Worm (Caenorhabditis elegans) whole organism, L1 larva: Measurements from ENCODE around the gene bmy-1.
A peak's percentile ranks its signal among the peaks of the same experiment; 100 is the strongest.

Experiments
- C16A3.4 ChIP-seq: fragments of 150-350 bp; optimal IDR thresholded peaks from 2 replicates; lab custom pipeline; 2014; ENCODE audit warnings: missing biosample characterization, missing genetic modification characterization
- F16B12.6 ChIP-seq: fragments of 150-350 bp; optimal IDR thresholded peaks from 2 replicates; lab custom pipeline; 2014; ENCODE audit warnings: missing biosample characterization, missing genetic modification characterization
- aly-2 ChIP-seq: fragments of 150-350 bp; optimal IDR thresholded peaks from 2 replicates; lab custom pipeline; 2014; ENCODE audit warnings: missing biosample characterization, missing genetic modification characterization
- blmp-1 ChIP-seq: fragments of 150-350 bp; optimal IDR thresholded peaks from 2 replicates; lab custom pipeline; 2014; ENCODE audit warnings: missing biosample characterization, missing genetic modification characterization
- ceh-63 ChIP-seq: fragments of 200-800 bp; sonication (Bioruptor generic); optimal IDR thresholded peaks from 2 replicates; lab custom pipeline; 2018; ENCODE audit warnings: mild to moderate bottlenecking, missing genetic modification characterization, missing compliant biosample characterization
- ceh-8 ChIP-seq: fragments of 200-800 bp; sonication (Bioruptor generic); optimal IDR thresholded peaks from 2 replicates; lab custom pipeline; 2018; ENCODE audit warnings: mild to moderate bottlenecking, missing genetic modification characterization, moderate library complexity, missing compliant biosample characterization
- ceh-82 ChIP-seq, 3 experiments: fragments of 150-350 bp in 1 of 3; sonication (generic microtip) in 2 of 3; optimal IDR thresholded peaks; 2 replicates each; lab custom pipeline; 2014 to 2017; ENCODE audit warnings: missing biosample characterization in 3 of 3, missing genetic modification characterization in 3 of 3
- ceh-88 ChIP-seq: fragments of 200-800 bp; sonication (Bioruptor generic); IDR thresholded peaks from 2 replicates; pipeline ENCODE4 v1.3.6; 2022; ENCODE audit warnings: missing genetic modification characterization, missing compliant biosample characterization
- ceh-90 ChIP-seq: sonication (generic microtip); optimal IDR thresholded peaks from 2 replicates; lab custom pipeline; 2016; ENCODE audit warnings: missing genetic modification characterization, missing compliant biosample characterization
- dsc-1 ChIP-seq: sonication (generic microtip); optimal IDR thresholded peaks from 2 replicates; lab custom pipeline; 2016; ENCODE audit warnings: mild to moderate bottlenecking, missing genetic modification characterization, missing compliant biosample characterization
- efl-1 ChIP-seq, 4 experiments: fragments of 150-350 bp; optimal IDR thresholded peaks in 3 of 4; peaks in 1 of 4; 1 replicate in 1 of 4; 2 replicates in 3 of 4; lab custom pipeline; 2014; ENCODE audit warnings: missing biosample characterization in 2 of 4, missing genetic modification characterization in 2 of 4, missing genetic modification reagents in 2 of 4
- efl-3 ChIP-seq: fragments of 200-800 bp; sonication (Bioruptor generic); optimal IDR thresholded peaks from 2 replicates; lab custom pipeline; 2018; ENCODE audit warnings: mild to moderate bottlenecking, missing genetic modification characterization, missing compliant biosample characterization
- egl-13 ChIP-seq: sonication (generic microtip); optimal IDR thresholded peaks from 2 replicates; lab custom pipeline; 2016; ENCODE audit warnings: missing genotype, missing genetic modification reagents, missing genetic modification characterization, missing compliant biosample characterization
- ets-5 ChIP-seq: fragments of 200-800 bp; sonication (Bioruptor generic); IDR thresholded peaks from 2 replicates; pipeline ENCODE4 v1.3.6; 2022; ENCODE audit warnings: missing genetic modification characterization, missing compliant biosample characterization
- fkh-10 ChIP-seq: sonication (generic microtip); optimal IDR thresholded peaks from 2 replicates; lab custom pipeline; 2017; ENCODE audit warnings: missing biosample characterization, missing genetic modification reagents, missing genetic modification characterization
- fkh-8 ChIP-seq: sonication (generic microtip); optimal IDR thresholded peaks from 2 replicates; lab custom pipeline; 2016; ENCODE audit warnings: mild to moderate bottlenecking, missing genetic modification characterization, missing compliant biosample characterization
- fos-1 ChIP-seq: fragments of 150-350 bp; optimal IDR thresholded peaks from 2 replicates; lab custom pipeline; 2014; ENCODE audit warnings: missing biosample characterization, missing genetic modification characterization
- grh-1 ChIP-seq: fragments of 200-800 bp; sonication (Bioruptor generic); IDR thresholded peaks from 2 replicates; pipeline ENCODE4 v1.3.6; 2022; ENCODE audit warnings: missing genetic modification reagents, missing genetic modification characterization, missing compliant biosample characterization
- irx-1 ChIP-seq: sonication (generic microtip); optimal IDR thresholded peaks from 2 replicates; lab custom pipeline; 2016; ENCODE audit warnings: missing genetic modification characterization, missing compliant biosample characterization
- lin-13 ChIP-seq: fragments of 150-350 bp; optimal IDR thresholded peaks from 2 replicates; lab custom pipeline; 2014; ENCODE audit warnings: missing biosample characterization, missing genetic modification reagents, missing genetic modification characterization
- lin-14 ChIP-seq: fragments of 200-800 bp; sonication (Bioruptor generic); optimal IDR thresholded peaks from 2 replicates; lab custom pipeline; 2018; ENCODE audit warnings: mild to moderate bottlenecking, missing genetic modification characterization, moderate library complexity, missing compliant biosample characterization
- lin-35 ChIP-seq, 2 experiments: fragments of 150-350 bp; optimal IDR thresholded peaks; 2 replicates each; lab custom pipeline; 2014; ENCODE audit warnings: missing biosample characterization in 2 of 2, missing genetic modification characterization in 2 of 2, missing genetic modification reagents in 2 of 2
- lir-3 ChIP-seq: sonication (generic microtip); optimal IDR thresholded peaks from 2 replicates; lab custom pipeline; 2016; ENCODE audit warnings: mild to moderate bottlenecking, missing genetic modification characterization, moderate library complexity, missing compliant biosample characterization; ENCODE audit not compliant: poor library complexity
- mdl-1 ChIP-seq, 2 experiments: fragments of 150-350 bp; optimal IDR thresholded peaks; 2 replicates each; lab custom pipeline; 2014 to 2017; ENCODE audit warnings: missing biosample characterization in 2 of 2, missing genetic modification characterization in 2 of 2, inconsistent platforms in 1 of 2
- mef-2 ChIP-seq: fragments of 150-350 bp; optimal IDR thresholded peaks from 2 replicates; lab custom pipeline; 2014; ENCODE audit warnings: missing biosample characterization, missing genetic modification characterization
- mep-1 ChIP-seq: fragments of 150-350 bp; optimal IDR thresholded peaks from 2 replicates; lab custom pipeline; 2014; ENCODE audit warnings: missing biosample characterization, missing genetic modification characterization
- nhr-11 ChIP-seq: fragments of 150-350 bp; optimal IDR thresholded peaks from 2 replicates; lab custom pipeline; 2014; ENCODE audit warnings: missing biosample characterization, missing genetic modification characterization
- nhr-12 ChIP-seq: sonication (generic microtip); optimal IDR thresholded peaks from 2 replicates; lab custom pipeline; 2017; ENCODE audit warnings: missing biosample characterization, missing genetic modification characterization
- nhr-19 ChIP-seq: fragments of 200-800 bp; sonication (Bioruptor generic); conservative IDR thresholded peaks from 2 replicates; pipeline ENCODE4 v1.3.6; 2022; ENCODE audit warnings: missing genetic modification characterization, missing compliant biosample characterization
- nhr-237 ChIP-seq: fragments of 150-350 bp; optimal IDR thresholded peaks from 2 replicates; lab custom pipeline; 2014; ENCODE audit warnings: missing biosample characterization, missing genetic modification characterization
- nhr-47 ChIP-seq: sonication (generic microtip); optimal IDR thresholded peaks from 2 replicates; lab custom pipeline; 2016; ENCODE audit warnings: mild to moderate bottlenecking, missing genetic modification characterization, moderate library complexity, missing compliant biosample characterization
- nhr-71 ChIP-seq: sonication (generic microtip); optimal IDR thresholded peaks from 2 replicates; lab custom pipeline; 2016; ENCODE audit warnings: mild to moderate bottlenecking, missing genetic modification characterization, moderate library complexity, missing compliant biosample characterization
- nhr-76 ChIP-seq: sonication (generic microtip); optimal IDR thresholded peaks from 2 replicates; lab custom pipeline; 2017; ENCODE audit warnings: missing biosample characterization, missing genetic modification characterization
- nhr-77 ChIP-seq: fragments of 150-350 bp; optimal IDR thresholded peaks from 2 replicates; lab custom pipeline; 2014; ENCODE audit warnings: missing biosample characterization, missing genetic modification characterization
- nhr-84 ChIP-seq: sonication (generic microtip); optimal IDR thresholded peaks from 2 replicates; lab custom pipeline; 2017; ENCODE audit warnings: missing biosample characterization, missing genetic modification characterization
- pag-3 ChIP-seq: sonication (generic microtip); optimal IDR thresholded peaks from 2 replicates; lab custom pipeline; 2017; ENCODE audit warnings: missing genetic modification characterization, mild to moderate bottlenecking, missing compliant biosample characterization, antibody characterized with exemption, borderline replicate concordance; ENCODE audit not compliant: insufficient read depth
- rnt-1 ChIP-seq: sonication (generic microtip); optimal IDR thresholded peaks from 2 replicates; lab custom pipeline; 2016; ENCODE audit warnings: mild to moderate bottlenecking, missing genetic modification characterization, moderate library complexity, missing compliant biosample characterization
- skn-1 ChIP-seq: fragments of 150-350 bp; optimal IDR thresholded peaks from 2 replicates; lab custom pipeline; 2014; ENCODE audit warnings: missing biosample characterization, missing genetic modification characterization
- snu-23 ChIP-seq: sonication (generic microtip); optimal IDR thresholded peaks from 2 replicates; lab custom pipeline; 2016; ENCODE audit warnings: missing genetic modification characterization, missing compliant biosample characterization
- sptf-1 ChIP-seq: fragments of 150-350 bp; optimal IDR thresholded peaks from 2 replicates; lab custom pipeline; 2014; ENCODE audit warnings: missing biosample characterization, missing genetic modification characterization
- tbx-2 ChIP-seq: sonication (generic microtip); optimal IDR thresholded peaks from 2 replicates; lab custom pipeline; 2016; ENCODE audit warnings: missing genetic modification characterization, missing compliant biosample characterization
- tlp-1 ChIP-seq: fragments of 150-350 bp; optimal IDR thresholded peaks from 2 replicates; lab custom pipeline; 2014; ENCODE audit warnings: missing biosample characterization, missing genetic modification characterization
- unc-30 ChIP-seq: sonication (generic microtip); optimal IDR thresholded peaks from 2 replicates; lab custom pipeline; 2017; ENCODE audit warnings: missing biosample characterization, missing genetic modification characterization
- unc-62 ChIP-seq: fragments of 150-350 bp; optimal IDR thresholded peaks from 2 replicates; lab custom pipeline; 2014; ENCODE audit warnings: missing biosample characterization, missing genetic modification reagents, missing genetic modification characterization
- unc-86 ChIP-seq: sonication (generic microtip); optimal IDR thresholded peaks from 2 replicates; lab custom pipeline; 2016; ENCODE audit warnings: missing genetic modification characterization, missing compliant biosample characterization
- xbp-1 ChIP-seq: sonication (generic microtip); optimal IDR thresholded peaks from 2 replicates; lab custom pipeline; 2016; ENCODE audit warnings: missing genetic modification characterization, missing compliant biosample characterization
- zag-1 ChIP-seq: fragments of 150-350 bp; optimal IDR thresholded peaks from 2 replicates; lab custom pipeline; 2014; ENCODE audit warnings: missing biosample characterization, missing genetic modification characterization
- ztf-11 ChIP-seq, 2 experiments: sonication (generic microtip); optimal IDR thresholded peaks; 2 replicates each; lab custom pipeline; 2016 to 2017; ENCODE audit warnings: missing genetic modification characterization in 2 of 2, missing biosample characterization in 1 of 2, missing compliant biosample characterization in 1 of 2
- ztf-4 ChIP-seq: fragments of 150-350 bp; optimal IDR thresholded peaks from 2 replicates; lab custom pipeline; 2014; ENCODE audit warnings: missing biosample characterization, missing genetic modification characterization

Gene bmy-1

ce11 chrII:5330206-5330686 is 28.2 kb upstream of the bmy-1 start (continued):
- TF ChIP-seq ceh-63 (GFP tag; lab: Kevin White, UChicago) (no peak), nhr-19 (GFP tag; lab: Robert Waterston, UW) (peak; percentile 82), skn-1 (peak; percentile 78), nhr-237 (tag; lab: Kevin White, UChicago) (peak; percentile 75), nhr-47 (tag; lab: Kevin White, UChicago) (peak; percentile 83), mdl-1 (tag; optimal IDR thresholded peaks at IDR 0.05; lab: Kevin White, UChicago) (peak in 1 of 2 experiments; percentile 87), snu-23 (GFP tag; lab: Kevin White, UChicago) (peak; percentile 92), ztf-11 (tag; optimal IDR thresholded peaks at IDR 0.05; lab: Kevin White, UChicago) (peak in 1 of 2 experiments; percentile 9), nhr-12 (tag; lab: Kevin White, UChicago) (no peak), dsc-1 (tag; lab: Kevin White, UChicago) (peak; percentile 86), egl-13 (tag; lab: Kevin White, UChicago) (peak; percentile 67), lin-35 (GFP tag; optimal IDR thresholded peaks at IDR 0.05; lab: Kevin White, UChicago) (peak; percentile 50 to 84), mef-2 (tag; lab: Kevin White, UChicago) (no peak), sptf-1 (tag; lab: Kevin White, UChicago) (no peak), zag-1 (no peak), nhr-84 (tag; lab: Kevin White, UChicago) (no peak), ceh-90 (tag; lab: Kevin White, UChicago) (no peak), ztf-4 (peak; percentile 53), lir-3 (tag; lab: Kevin White, UChicago) (peak; percentile 41), grh-1 (peak; percentile 79), unc-30 (no peak), aly-2 (tag; lab: Kevin White, UChicago) (no peak), nhr-11 (tag; lab: Kevin White, UChicago) (peak; percentile 83), efl-1 (optimal IDR thresholded peaks at IDR 0.05; lab: Kevin White, UChicago) (peak; percentile 77 to 81), efl-1 (GFP tag; optimal IDR thresholded peaks at IDR 0.05 in 1 of 2; lab: Kevin White, UChicago) (peak; percentile 44 to 95), xbp-1 (tag; lab: Kevin White, UChicago) (peak; percentile 65), fkh-10 (no peak), lin-13 (GFP tag; lab: Kevin White, UChicago) (peak; percentile 73), nhr-71 (tag; lab: Kevin White, UChicago) (peak; percentile 96), ets-5 (GFP tag; lab: Robert Waterston, UW) (no peak), tbx-2 (tag; lab: Kevin White, UChicago) (peak; percentile 83), unc-62 (GFP tag; lab: Kevin White, UChicago) (no peak), irx-1 (tag; lab: Kevin White, UChicago) (peak; percentile 79)

ce11 chrII:5331677-5332303 is 26.7 kb upstream of the bmy-1 start:
- TF ChIP-seq nhr-19 (GFP tag; lab: Robert Waterston, UW) (no peak), tlp-1 (tag; lab: Kevin White, UChicago) (no peak), mep-1 (tag; lab: Kevin White, UChicago) (peak; percentile 36), nhr-71 (tag; lab: Kevin White, UChicago) (peak; percentile 29), lir-3 (tag; lab: Kevin White, UChicago) (no peak), lin-13 (GFP tag; lab: Kevin White, UChicago) (no peak), snu-23 (GFP tag; lab: Kevin White, UChicago) (no peak), pag-3 (tag; lab: Kevin White, UChicago) (no peak), lin-14 (GFP tag; lab: Kevin White, UChicago) (peak; percentile 14), sptf-1 (tag; lab: Kevin White, UChicago) (no peak), unc-86 (no peak), ztf-11 (tag; optimal IDR thresholded peaks at IDR 0.05; lab: Kevin White, UChicago) (no peak), C16A3.4 (tag; lab: Kevin White, UChicago) (no peak), nhr-47 (tag; lab: Kevin White, UChicago) (peak; percentile 15), ceh-63 (GFP tag; lab: Kevin White, UChicago) (no peak), efl-1 (optimal IDR thresholded peaks at IDR 0.05; lab: Kevin White, UChicago) (no peak), efl-1 (GFP tag; optimal IDR thresholded peaks at IDR 0.05 in 1 of 2; lab: Kevin White, UChicago) (no peak), ceh-82 (tag; optimal IDR thresholded peaks at IDR 0.05; lab: Kevin White, UChicago) (no peak), fos-1 (tag; lab: Kevin White, UChicago) (peak; percentile 3), nhr-76 (tag; lab: Kevin White, UChicago) (no peak), fkh-8 (tag; lab: Kevin White, UChicago) (peak; percentile 23), efl-3 (no peak), ceh-88 (GFP tag; lab: Robert Waterston, UW) (no peak), ceh-90 (tag; lab: Kevin White, UChicago) (no peak), nhr-77 (peak; percentile 10), rnt-1 (tag; lab: Kevin White, UChicago) (no peak), ets-5 (GFP tag; lab: Robert Waterston, UW) (no peak), F16B12.6 (tag; lab: Kevin White, UChicago) (no peak), ceh-8 (GFP tag; lab: Kevin White, UChicago) (no peak), blmp-1 (tag; lab: Kevin White, UChicago) (peak; percentile 61)
